Fruit fly (Drosophila melanogaster) whole organism, prepupa: ENCODE results near the gene ocn.

Experiments
- CG11762 ChIP-seq: fragments of 200-800 bp; sonication (Bioruptor generic); optimal IDR thresholded peaks from 3 replicates; lab custom pipeline; 2016; ENCODE audit warnings: missing biosample characterization, missing genetic modification characterization; ENCODE audit not compliant: insufficient read depth
- CG6792 ChIP-seq: fragments of 200-800 bp; sonication (Bioruptor generic); optimal IDR thresholded peaks from 3 replicates; lab custom pipeline; 2016; ENCODE audit warnings: missing biosample characterization, missing genetic modification characterization
- OdsH ChIP-seq: fragments of 200-800 bp; sonication (Bioruptor generic); optimal IDR thresholded peaks from 3 replicates; lab custom pipeline; 2016; ENCODE audit warnings: missing biosample characterization, missing genetic modification characterization
- vri ChIP-seq: fragments of 200-800 bp; sonication (Bioruptor generic); optimal IDR thresholded peaks from 3 replicates; lab custom pipeline; 2016; ENCODE audit warnings: missing biosample characterization, mild to moderate bottlenecking, missing genetic modification characterization

DNA sequence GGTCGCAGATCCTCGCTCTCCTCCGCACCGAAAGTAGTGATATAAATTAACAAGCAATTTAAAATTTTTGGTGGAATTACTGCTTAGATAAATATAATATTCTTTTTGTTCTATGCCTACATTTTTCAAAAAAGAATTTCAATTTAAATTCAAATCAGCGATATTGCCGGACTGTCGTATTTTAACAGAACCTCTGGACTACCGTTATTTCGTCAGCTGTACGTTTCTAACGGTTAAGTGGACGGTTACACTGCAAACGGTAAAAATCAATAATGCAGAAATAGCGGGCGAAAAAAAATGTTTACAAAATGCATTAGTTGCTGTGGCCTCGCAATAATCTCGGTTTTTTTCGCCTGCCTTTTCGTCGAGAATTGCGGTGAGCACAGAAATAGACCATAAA is 37.2 kb downstream of the ocn start, which contains the start of gene Tace:
- TF ChIP-seq OdsH (GFP tag; lab: Kevin White, UChicago) (no peak), CG6792 (GFP tag; lab: Kevin White, UChicago) (no peak), vri (GFP tag; lab: Kevin White, UChicago) (no peak), CG11762 (GFP tag; lab: Kevin White, UChicago) (no peak)
